Fruit fly (Drosophila melanogaster) S2 (cell line): ENCODE measurements around the gene TM9SF2.

Experiments used
- CG8478 ChIP-seq: fragments of >200 bp; optimal IDR thresholded peaks from 2 replicates; lab custom pipeline; 2018
- CTCF ChIP-seq, 2 experiments: fragments of >200 bp; optimal IDR thresholded peaks; 2 replicates each; lab custom pipeline; 2018

Gene TM9SF2

DNA sequence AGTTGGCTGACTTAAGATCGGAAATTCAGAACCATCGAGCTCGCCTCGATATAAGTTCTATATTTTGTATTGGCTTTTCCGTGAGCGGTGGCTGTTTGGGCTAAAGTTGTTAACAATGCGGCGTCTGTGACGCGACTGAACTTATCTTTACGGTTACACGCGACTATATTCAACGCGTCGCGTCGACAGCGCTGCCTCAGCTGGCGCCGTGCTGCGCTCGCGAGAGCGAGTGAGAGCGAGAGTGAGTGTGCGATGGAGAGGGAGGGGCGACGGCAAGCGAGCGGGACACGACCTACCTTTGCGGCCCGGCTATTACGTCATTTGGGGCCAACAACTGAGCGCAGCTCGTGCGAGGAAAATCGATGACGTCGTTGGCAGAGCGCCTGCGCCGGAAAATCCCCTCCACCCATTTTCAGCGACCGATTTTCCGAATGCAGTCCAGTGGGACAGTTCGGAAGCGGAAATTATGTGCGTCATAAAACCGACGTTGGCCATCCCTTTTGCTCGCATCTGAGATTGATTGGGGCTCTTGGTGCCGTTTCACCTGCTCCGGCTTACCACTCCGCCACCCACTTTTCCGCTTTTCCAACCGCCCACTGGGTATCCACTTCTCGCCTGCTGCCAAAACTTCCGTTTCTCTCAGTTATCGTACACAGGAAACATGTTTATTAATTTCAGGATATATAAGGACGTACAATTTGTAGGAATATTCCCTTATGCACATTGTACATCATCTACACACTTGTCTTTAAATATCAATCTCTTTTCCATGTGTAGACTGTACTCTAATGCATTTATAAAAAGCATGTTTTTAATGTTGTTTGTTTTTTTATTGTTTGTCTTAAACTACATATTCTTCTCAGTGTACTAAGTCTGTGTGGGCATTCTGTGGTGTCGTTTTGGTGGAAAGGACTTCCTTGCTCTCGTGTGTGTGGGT is 19.4 kb downstream of the TM9SF2 start, which contains the start of gene Hr38:
Hr38 (minus strand) TSS at position 121 of the 937 bp plus-strand sequence.
- no peak for TF ChIP-seq CTCF (optimal IDR thresholded peaks at IDR 0.05; lab: Kevin White, UChicago)

DNA sequence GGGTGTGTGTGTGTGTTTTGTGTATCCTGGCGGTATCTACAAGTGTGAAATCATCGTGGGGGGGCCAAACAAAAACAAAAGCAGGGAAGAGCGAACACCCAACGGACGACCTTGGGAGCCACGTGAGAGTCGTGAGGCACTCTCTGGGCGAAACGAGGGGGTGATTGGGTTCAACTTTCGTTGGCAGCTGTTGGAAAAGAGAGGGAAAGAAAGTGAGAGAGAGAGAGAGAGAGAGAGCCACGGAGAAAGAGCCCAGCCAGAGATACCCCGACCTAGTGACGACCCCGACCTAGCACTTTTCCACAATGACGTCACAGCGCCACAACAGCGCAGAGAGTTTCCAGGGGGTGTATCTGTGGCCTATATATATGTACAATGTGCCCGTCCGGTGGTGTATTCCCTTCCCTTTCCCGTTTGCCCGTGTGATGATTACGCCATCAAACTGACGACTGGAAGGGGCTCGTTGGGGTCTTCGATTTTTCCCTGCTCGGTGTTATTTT is 28.2 kb downstream of the TM9SF2 start:
- TF ChIP-seq CTCF (optimal IDR thresholded peaks at IDR 0.05; lab: Kevin White, UChicago) (no peak), CG8478 (lab: Kevin White, UChicago) (no peak)

DNA sequence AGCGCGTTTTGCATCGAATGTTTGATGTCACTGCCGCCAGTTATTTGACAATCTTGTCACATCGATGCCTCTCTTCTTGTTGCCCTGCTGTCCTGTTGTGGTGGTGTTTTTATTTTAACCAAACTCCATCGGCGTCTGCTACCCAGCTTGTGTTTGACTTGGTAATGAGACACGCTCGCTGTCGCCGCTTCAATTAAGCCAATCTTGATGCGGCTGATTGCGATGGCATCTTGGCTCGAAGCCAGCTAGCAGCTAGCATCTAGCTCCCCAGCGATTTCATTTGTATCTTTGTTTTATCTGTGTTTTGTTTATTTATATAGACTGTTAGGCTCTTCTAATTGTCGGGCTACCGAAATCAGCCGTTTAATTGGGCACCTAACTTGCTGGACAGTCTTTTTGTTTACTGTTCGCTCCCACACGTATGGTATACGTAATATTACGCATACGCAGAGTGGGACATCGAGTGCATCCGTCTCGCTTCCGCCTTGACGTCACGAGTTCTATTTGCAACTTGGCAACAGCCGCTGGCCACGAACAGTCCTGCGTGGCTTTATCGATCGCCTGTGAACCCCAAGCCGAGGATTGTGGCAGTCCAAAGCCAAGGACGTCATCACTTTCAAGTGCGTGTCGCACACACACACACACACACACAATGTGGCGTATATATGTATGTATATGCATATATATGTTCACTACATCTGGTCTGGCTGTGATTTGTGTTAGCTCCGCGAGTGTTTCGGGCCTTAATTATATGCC is 29.4 kb downstream of the TM9SF2 start:
- TF ChIP-seq CTCF (optimal IDR thresholded peaks at IDR 0.05; lab: Kevin White, UChicago): no peak
- no peak for TF ChIP-seq CG8478 (lab: Kevin White, UChicago)

DNA sequence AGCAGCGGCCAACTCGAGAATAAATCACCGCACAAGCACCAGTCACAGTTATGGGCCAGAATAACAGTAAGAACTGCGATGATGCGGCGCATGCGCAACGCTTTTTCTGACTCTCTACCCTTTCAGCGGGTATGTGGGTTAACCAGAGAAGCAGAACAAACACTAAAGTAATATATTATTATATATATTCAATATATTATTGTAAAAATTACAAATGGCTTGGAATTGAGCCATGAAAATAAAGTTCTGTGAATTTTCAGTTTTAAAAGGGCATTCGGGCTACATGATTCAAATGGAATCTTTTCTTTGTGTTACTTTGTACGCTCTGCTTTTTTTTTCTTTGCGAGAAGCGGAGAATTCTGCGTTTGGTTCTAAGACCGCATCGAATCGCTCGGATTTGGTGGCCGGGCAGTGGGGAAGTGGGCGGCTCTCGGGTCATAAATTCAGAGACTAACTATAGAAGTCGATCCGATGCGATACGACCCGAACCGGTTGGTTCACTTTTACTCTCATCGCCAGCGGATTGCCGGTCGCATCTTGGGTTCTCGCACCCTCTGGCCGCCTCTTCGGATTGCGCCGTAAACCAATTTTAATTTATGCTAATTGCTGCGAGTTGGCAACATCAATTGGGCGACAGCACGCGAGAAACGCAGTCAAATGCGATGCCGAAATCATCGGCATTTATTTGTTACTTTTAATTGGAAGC is 33.4 kb downstream of the TM9SF2 start:
- TF ChIP-seq CTCF (optimal IDR thresholded peaks at IDR 0.05; lab: Kevin White, UChicago) (no peak), CG8478 (lab: Kevin White, UChicago) (no peak)

DNA sequence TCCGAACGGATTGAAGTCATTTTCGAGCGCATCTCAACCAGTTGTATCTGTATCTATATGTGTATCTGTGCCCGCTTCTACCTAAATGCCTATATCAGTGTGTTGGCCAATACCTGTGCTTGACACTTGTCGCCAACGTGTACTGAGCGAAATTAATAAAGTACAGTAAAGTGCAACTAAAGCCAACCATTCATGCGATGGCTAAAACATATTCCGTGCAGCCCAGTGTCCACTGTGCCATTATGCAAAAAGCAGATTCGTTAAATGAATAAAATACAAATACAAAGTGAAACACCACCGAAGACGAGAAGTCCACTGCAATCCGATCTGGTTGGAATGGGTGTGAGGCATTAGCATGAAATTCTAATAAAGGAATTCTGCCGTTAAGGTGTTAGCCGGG is 39.0 kb downstream of the TM9SF2 start:
- TF ChIP-seq CTCF (optimal IDR thresholded peaks at IDR 0.05; lab: Kevin White, UChicago): no peak
- TF ChIP-seq CG8478 (lab: Kevin White, UChicago): no peak

DNA sequence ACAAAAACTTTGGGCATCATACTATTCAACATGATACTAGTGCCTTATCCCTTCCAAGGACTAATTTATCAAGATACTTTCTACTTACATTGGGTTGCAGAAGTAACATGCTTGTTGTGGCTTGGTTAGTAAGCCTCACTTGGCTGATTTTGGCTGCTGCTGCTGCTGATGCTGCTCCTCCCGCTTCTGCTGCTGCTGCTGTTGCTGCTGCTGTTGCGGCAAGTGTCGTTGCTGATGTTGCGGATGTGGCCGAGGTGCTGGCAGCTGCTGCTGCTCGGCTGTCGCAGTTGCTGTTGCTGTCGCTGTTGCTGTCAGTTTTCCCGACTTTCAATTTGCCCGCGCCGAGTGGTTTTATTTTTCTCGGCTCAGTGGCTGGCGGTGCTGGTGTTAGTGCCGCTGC is 44.1 kb downstream of the TM9SF2 start:
- TF ChIP-seq CTCF (optimal IDR thresholded peaks at IDR 0.05; lab: Kevin White, UChicago) (no peak), CG8478 (lab: Kevin White, UChicago) (no peak)

DNA sequence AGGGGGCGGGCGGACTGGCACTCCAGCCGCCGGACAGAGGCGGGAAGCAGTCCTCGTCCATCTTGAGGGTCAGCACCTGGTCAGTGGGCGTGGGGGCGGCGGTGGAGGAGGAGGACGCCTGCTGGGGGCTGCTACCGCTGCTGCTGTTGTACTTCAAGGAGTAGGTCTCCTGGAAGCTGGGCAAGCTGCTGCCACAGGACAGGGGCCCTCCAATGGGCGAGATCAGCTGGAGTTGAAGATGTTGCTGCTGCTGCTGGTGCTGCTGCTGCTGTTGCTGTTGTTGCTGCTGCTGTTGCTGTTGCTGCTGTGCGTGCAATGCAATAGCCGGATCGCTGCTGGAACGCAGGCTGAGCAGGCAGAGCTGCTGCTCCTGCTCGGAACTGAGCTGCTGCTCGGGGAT is 45.4 kb downstream of the TM9SF2 start:
- no peak for TF ChIP-seq CTCF (optimal IDR thresholded peaks at IDR 0.05; lab: Kevin White, UChicago)
- TF ChIP-seq CG8478 (lab: Kevin White, UChicago): no peak

DNA sequence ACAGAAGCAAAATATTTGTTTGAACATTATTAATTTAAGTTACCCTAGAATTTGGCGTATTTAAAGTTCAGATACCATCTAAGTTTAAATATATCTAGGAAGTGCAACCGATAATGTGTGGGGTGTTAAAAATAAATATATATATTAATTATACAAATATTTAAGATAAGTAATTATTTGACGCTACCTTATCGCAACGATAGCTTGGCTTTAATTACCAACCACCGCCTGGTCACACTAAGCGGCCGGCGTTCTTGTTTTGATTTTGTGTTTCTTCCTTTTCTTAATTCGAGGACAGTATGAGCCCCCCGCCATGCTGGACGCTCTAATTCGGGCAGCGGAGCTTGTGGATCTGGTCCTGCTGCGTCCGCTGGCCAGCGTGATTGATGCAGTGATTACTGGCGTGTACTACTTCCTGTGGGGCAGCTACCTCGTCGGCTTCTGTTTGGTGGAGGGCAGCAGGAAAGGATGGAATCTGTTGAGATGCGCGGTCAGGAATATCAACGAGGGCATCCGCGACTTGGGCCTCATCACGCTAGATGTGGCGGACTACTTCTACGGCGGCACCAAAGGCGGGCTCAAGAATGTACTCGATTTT is 51.9 kb downstream of the TM9SF2 start, which contains the start of gene CG2617:
CG2617 (plus strand) TSS at position 233 of the 598 bp plus-strand sequence.
- TF ChIP-seq CTCF (optimal IDR thresholded peaks at IDR 0.05; lab: Kevin White, UChicago) (no peak), CG8478 (lab: Kevin White, UChicago) (no peak)

DNA sequence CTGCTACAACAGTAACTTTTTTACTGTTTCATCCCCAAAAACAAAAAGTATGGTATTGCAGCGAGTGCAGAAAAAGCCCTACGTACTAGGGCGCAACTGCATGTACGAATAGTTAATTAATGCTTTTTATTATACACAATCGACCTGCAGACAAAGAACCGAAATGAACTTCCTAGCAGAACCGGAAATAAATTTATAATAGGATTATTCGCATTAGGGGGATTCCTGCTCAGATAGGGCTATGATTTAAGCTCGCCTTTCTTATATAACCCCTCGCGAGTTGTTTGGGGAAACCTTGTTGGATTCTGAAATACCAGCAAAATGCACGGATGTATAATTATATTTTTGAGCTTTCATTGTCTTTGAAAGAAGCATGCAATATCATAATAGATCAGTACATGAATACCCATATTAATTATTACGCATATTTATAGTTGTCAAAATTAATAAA is 52.4 kb downstream of the TM9SF2 start, which contains the start of gene Cen:
Cen (minus strand) TSS at position 199 of the 451 bp plus-strand sequence.
- no peak for TF ChIP-seq CTCF (optimal IDR thresholded peaks at IDR 0.05; lab: Kevin White, UChicago)
- no peak for TF ChIP-seq CG8478 (lab: Kevin White, UChicago)
